Fruit fly (Drosophila melanogaster): Measurements from ENCODE around the gene CG6686.
A peak's percentile ranks its signal among the peaks of the same experiment; 100 is the strongest.

The CG6686 gene

DNA sequence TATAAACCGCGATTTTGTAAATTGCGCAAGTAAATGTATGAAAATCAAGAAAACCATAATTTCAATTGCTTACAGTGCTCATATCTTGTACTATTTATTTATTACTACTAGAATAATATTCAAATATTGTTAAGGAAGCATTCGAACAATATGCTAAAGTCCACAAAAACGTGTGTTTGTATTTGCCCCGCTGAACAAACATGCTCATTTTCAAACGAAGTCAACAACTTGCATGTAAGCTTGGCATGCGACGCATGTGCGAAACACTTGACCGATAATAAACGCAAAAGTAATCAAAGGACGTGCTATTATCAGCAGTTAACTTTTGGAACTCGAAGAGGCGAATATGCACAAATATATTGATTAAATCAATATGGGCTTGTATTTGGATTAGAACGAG, 33.4 kb upstream of the CG6686 start (continued):
- TF ChIP-seq org-1 (GFP tag; optimal IDR thresholded peaks at IDR 0.05) (peak; percentile 62), ewg (GFP tag; optimal IDR thresholded peaks at IDR 0.05) (peak; percentile 59), cato (GFP tag; optimal IDR thresholded peaks at IDR 0.05; ENCODE audit: borderline replicate concordance) (peak; percentile 34), sens-2 (GFP tag; IDR thresholded peaks at IDR 0.05) (no peak), CG33557 (GFP tag; optimal IDR thresholded peaks at IDR 0.05) (peak; percentile 81), slbo (GFP tag; IDR thresholded peaks at IDR 0.05) (0 out of 2 replicates have a peak, but pooled peaks have one; percentile 8), CG6175 (GFP tag; IDR thresholded peaks at IDR 0.05) (no peak), C15 (GFP tag; IDR thresholded peaks at IDR 0.05) (no peak; the same call in 2 of the 3 replicates), Bgb (GFP tag; IDR thresholded peaks at IDR 0.05; ENCODE audit: partially characterized antibody) (no peak), her (GFP tag; optimal IDR thresholded peaks at IDR 0.05) (no peak), p53 (GFP tag; optimal IDR thresholded peaks at IDR 0.05) (no peak), CG6683 (GFP tag; optimal IDR thresholded peaks at IDR 0.05) (peak; percentile 47), da (GFP tag; optimal IDR thresholded peaks at IDR 0.05) (no peak), en (GFP tag; optimal IDR thresholded peaks at IDR 0.05) (no peak), croc (GFP tag; conservative IDR thresholded peaks at IDR 0.05) (no peak), E2f1 (GFP tag; IDR thresholded peaks at IDR 0.05) (no peak), pzg (GFP tag; optimal IDR thresholded peaks at IDR 0.05) (no peak), CG7372 (GFP tag; IDR thresholded peaks at IDR 0.05) (no peak), ara (GFP tag; IDR thresholded peaks at IDR 0.05) (peak; percentile 19; the same call in 1 of the 2 replicates), Hr39 (optimal IDR thresholded peaks at IDR 0.05) (no peak), disco-r (GFP tag; optimal IDR thresholded peaks at IDR 0.05) (no peak), fd96Cb (tag; optimal IDR thresholded peaks at IDR 0.05) (no peak), CG9215 (GFP tag; IDR thresholded peaks at IDR 0.05) (no peak), CG12391 (tag; optimal IDR thresholded peaks at IDR 0.05) (peak; percentile 65), CG10565 (GFP tag; optimal IDR thresholded peaks at IDR 0.05) (no peak), Hr78 (GFP tag; optimal IDR thresholded peaks at IDR 0.05) (no peak), trh (GFP tag; optimal IDR thresholded peaks at IDR 0.05) (peak; percentile 65), CG17186 (GFP tag; optimal IDR thresholded peaks at IDR 0.05) (no peak), CG13775 (GFP tag; optimal IDR thresholded peaks at IDR 0.05) (peak; percentile 26), CG31365 (tag; optimal IDR thresholded peaks at IDR 0.05) (peak; percentile 1), CG17385 (GFP tag; optimal IDR thresholded peaks at IDR 0.05) (peak; percentile 28), odd (GFP tag; optimal IDR thresholded peaks at IDR 0.05) (peak; percentile 71), PHDP (tag; optimal IDR thresholded peaks at IDR 0.05) (peak; percentile 91), pum (GFP tag; optimal IDR thresholded peaks at IDR 0.05) (no peak), CG8478 (optimal IDR thresholded peaks at IDR 0.05) (no peak), chif (GFP tag; optimal IDR thresholded peaks at IDR 0.05) (peak; percentile 7 to 40), CG11723 (GFP tag; optimal IDR thresholded peaks at IDR 0.05) (peak; percentile 42), Dbx (GFP tag; IDR thresholded peaks at IDR 0.05) (peak; percentile 58; the same call in 1 of the 3 replicates), CG7357 (GFP tag; IDR thresholded peaks at IDR 0.05) (no peak), CG13123 (GFP tag; optimal IDR thresholded peaks at IDR 0.05) (peak; percentile 68), tio (GFP tag; optimal IDR thresholded peaks at IDR 0.05) (no peak), cas (GFP tag; IDR thresholded peaks at IDR 0.05) (no peak), CG34224 (GFP tag; IDR thresholded peaks at IDR 0.05; ENCODE audit: partially characterized antibody) (no peak), CG10979 (tag; optimal IDR thresholded peaks at IDR 0.05) (peak; percentile 8), nerfin-1 (tag; optimal IDR thresholded peaks at IDR 0.05) (peak; percentile 36), tin (GFP tag; optimal IDR thresholded peaks at IDR 0.05) (no peak), Vsx1 (GFP tag; optimal IDR thresholded peaks at IDR 0.05) (peak; percentile 81), gfzf (GFP tag; optimal IDR thresholded peaks at IDR 0.05) (no peak), jing (GFP tag; optimal IDR thresholded peaks at IDR 0.05) (no peak), YL-1 (GFP tag; optimal IDR thresholded peaks at IDR 0.05) (peak; percentile 11), Nf-YC (tag; optimal IDR thresholded peaks at IDR 0.05) (no peak), CG30431 (GFP tag; optimal IDR thresholded peaks at IDR 0.05) (no peak)

All from whole organism, embryonic.